Worm (Caenorhabditis elegans) whole organism, young adult: ENCODE measurements around the gene ZC53.22.
A peak's percentile ranks its signal among the peaks of the same experiment; 100 is the strongest.

ENCODE experiments used
- B0035.1 ChIP-seq: sonication (generic microtip); optimal IDR thresholded peaks from 2 replicates; lab custom pipeline; 2016; ENCODE audit warnings: missing genetic modification characterization, mild to moderate bottlenecking, missing compliant biosample characterization, missing genotype, missing genetic modification reagents
- C06A6.2 ChIP-seq: fragments of 200-800 bp; sonication (Bioruptor generic); conservative IDR thresholded peaks from 2 replicates; pipeline ENCODE4 v1.3.6; 2022; ENCODE audit warnings: missing genetic modification characterization, missing compliant biosample characterization
- C17E4.6 ChIP-seq: fragments of 200-800 bp; sonication (Bioruptor generic); IDR thresholded peaks from 2 replicates; pipeline ENCODE4 v1.3.6; 2022; ENCODE audit warnings: missing genetic modification reagents, missing genetic modification characterization, missing compliant biosample characterization
- F23B12.7 ChIP-seq: sonication (generic microtip); optimal IDR thresholded peaks from 2 replicates; lab custom pipeline; 2017; ENCODE audit warnings: missing genetic modification characterization, mild to moderate bottlenecking, missing compliant biosample characterization, antibody characterized with exemption, moderate library complexity; ENCODE audit not compliant: insufficient read depth
- F49E8.2 ChIP-seq: sonication (generic microtip); optimal IDR thresholded peaks from 3 replicates; lab custom pipeline; 2017; ENCODE audit warnings: missing genetic modification characterization, mild to moderate bottlenecking, missing compliant biosample characterization, antibody characterized with exemption, moderate library complexity; ENCODE audit not compliant: insufficient read depth
- F57A8.1 ChIP-seq: fragments of 200-800 bp; sonication (Bioruptor generic); optimal IDR thresholded peaks from 2 replicates; lab custom pipeline; 2018; ENCODE audit warnings: mild to moderate bottlenecking, missing genetic modification characterization, moderate library complexity, missing compliant biosample characterization
- F57C9.4 ChIP-seq: sonication (generic microtip); optimal IDR thresholded peaks from 2 replicates; lab custom pipeline; 2017; ENCODE audit warnings: mild to moderate bottlenecking, missing genetic modification characterization, missing compliant biosample characterization
- T07F8.4 ChIP-seq: sonication (generic microtip); optimal IDR thresholded peaks from 2 replicates; lab custom pipeline; 2016; ENCODE audit warnings: mild to moderate bottlenecking, missing genetic modification characterization, moderate library complexity, missing compliant biosample characterization
- T26A5.8 ChIP-seq: sonication (generic microtip); optimal IDR thresholded peaks from 2 replicates; lab custom pipeline; 2016; ENCODE audit warnings: missing genetic modification characterization, missing compliant biosample characterization
- Y56A3A.18 ChIP-seq: fragments of 200-800 bp; sonication (Bioruptor generic); IDR thresholded peaks from 2 replicates; pipeline ENCODE4 v1.3.6; 2022; ENCODE audit warnings: missing genetic modification reagents, missing genetic modification characterization, missing compliant biosample characterization
- Y67H2A.10 ChIP-seq: fragments of 200-800 bp; sonication (Bioruptor generic); conservative IDR thresholded peaks from 2 replicates; pipeline ENCODE4 v1.3.6; 2022; ENCODE audit warnings: missing genetic modification reagents, missing genetic modification characterization, missing compliant biosample characterization
- Y95B8A.8 ChIP-seq: fragments of 200-800 bp; sonication (Bioruptor generic); IDR thresholded peaks from 2 replicates; pipeline ENCODE4 v1.3.6; 2022; ENCODE audit warnings: missing genetic modification reagents, missing genetic modification characterization, missing compliant biosample characterization
- akir-1 ChIP-seq: fragments of 200-800 bp; sonication (Bioruptor generic); optimal IDR thresholded peaks from 2 replicates; lab custom pipeline; 2018; ENCODE audit warnings: mild to moderate bottlenecking, missing genetic modification characterization, moderate library complexity, missing compliant biosample characterization
- aptf-2 ChIP-seq: fragments of 200-800 bp; sonication (Bioruptor generic); conservative IDR thresholded peaks from 2 replicates; pipeline ENCODE4 v1.3.6; 2022; ENCODE audit warnings: missing genetic modification reagents, missing genetic modification characterization, missing compliant biosample characterization
- attf-6 ChIP-seq: fragments of 200-800 bp; sonication (Bioruptor generic); IDR thresholded peaks from 2 replicates; pipeline ENCODE4 v1.3.6; 2022; ENCODE audit warnings: missing genetic modification reagents, missing genetic modification characterization, missing compliant biosample characterization
- bed-1 ChIP-seq: fragments of 200-800 bp; sonication (Bioruptor generic); IDR thresholded peaks from 2 replicates; pipeline ENCODE4 v1.3.6; 2022; ENCODE audit warnings: missing genetic modification reagents, missing genetic modification characterization, missing compliant biosample characterization
- ccch-3 ChIP-seq: fragments of 200-800 bp; sonication (Bioruptor generic); optimal IDR thresholded peaks from 2 replicates; lab custom pipeline; 2018; ENCODE audit warnings: mild to moderate bottlenecking, missing genetic modification characterization, missing compliant biosample characterization
- cebp-2 ChIP-seq: fragments of 200-800 bp; sonication (Bioruptor generic); IDR thresholded peaks from 2 replicates; pipeline ENCODE4 v1.3.6; 2022; ENCODE audit warnings: missing genetic modification characterization, missing compliant biosample characterization
- ceh-58 ChIP-seq: fragments of 200-800 bp; sonication (Bioruptor generic); IDR thresholded peaks from 2 replicates; pipeline ENCODE4 v1.3.6; 2022; ENCODE audit warnings: missing genetic modification characterization, missing compliant biosample characterization
- die-1 ChIP-seq: sonication (generic microtip); optimal IDR thresholded peaks from 2 replicates; lab custom pipeline; 2016; ENCODE audit warnings: missing genotype, mild to moderate bottlenecking, missing genetic modification characterization, missing compliant biosample characterization
- dpff-1 ChIP-seq: sonication (generic microtip); optimal IDR thresholded peaks from 2 replicates; lab custom pipeline; 2017; ENCODE audit warnings: mild to moderate bottlenecking, missing genetic modification characterization, missing compliant biosample characterization
- ekl-4 ChIP-seq: fragments of 200-800 bp; sonication (Bioruptor generic); IDR thresholded peaks from 2 replicates; pipeline ENCODE4 v1.3.6; 2022; ENCODE audit warnings: missing genetic modification reagents, missing genetic modification characterization, missing compliant biosample characterization
- ets-4 ChIP-seq: fragments of 200-800 bp; sonication (Bioruptor generic); optimal IDR thresholded peaks from 2 replicates; lab custom pipeline; 2018; ENCODE audit warnings: mild to moderate bottlenecking, missing genetic modification characterization, missing compliant biosample characterization
- fkh-3 ChIP-seq: sonication (generic microtip); optimal IDR thresholded peaks from 2 replicates; lab custom pipeline; 2016; ENCODE audit warnings: mild to moderate bottlenecking, missing genetic modification characterization, missing compliant biosample characterization
- gei-17 ChIP-seq: fragments of 200-800 bp; sonication (Bioruptor generic); optimal IDR thresholded peaks from 2 replicates; lab custom pipeline; 2018; ENCODE audit warnings: mild to moderate bottlenecking, missing genetic modification characterization, missing compliant biosample characterization
- him-1 ChIP-seq: sonication (generic microtip); optimal IDR thresholded peaks from 2 replicates; lab custom pipeline; 2016; ENCODE audit warnings: missing genotype, missing genetic modification reagents, missing genetic modification characterization, missing compliant biosample characterization
- hlh-12 ChIP-seq: sonication (generic microtip); optimal IDR thresholded peaks from 2 replicates; lab custom pipeline; 2016; ENCODE audit warnings: missing genetic modification characterization, missing compliant biosample characterization
- hmg-1.2 ChIP-seq: fragments of 200-800 bp; sonication (Bioruptor generic); IDR thresholded peaks from 2 replicates; pipeline ENCODE4 v1.3.6; 2022; ENCODE audit warnings: missing genetic modification reagents, missing genetic modification characterization, missing compliant biosample characterization
- hsf-1 ChIP-seq: fragments of 200-800 bp; sonication (Bioruptor generic); IDR thresholded peaks from 2 replicates; pipeline ENCODE4 v1.3.6; 2022; ENCODE audit warnings: missing genetic modification reagents, missing genetic modification characterization, missing compliant biosample characterization
- lin-40 ChIP-seq: sonication (generic microtip); optimal IDR thresholded peaks from 2 replicates; lab custom pipeline; 2016; ENCODE audit warnings: missing genetic modification characterization, mild to moderate bottlenecking, missing compliant biosample characterization, missing genotype, missing genetic modification reagents
- lin-54 ChIP-seq: fragments of 200-800 bp; sonication (Bioruptor generic); optimal IDR thresholded peaks from 2 replicates; lab custom pipeline; 2018; ENCODE audit warnings: mild to moderate bottlenecking, missing genetic modification characterization, missing compliant biosample characterization
- madf-8 ChIP-seq: fragments of 200-800 bp; sonication (Bioruptor generic); conservative IDR thresholded peaks from 2 replicates; pipeline ENCODE4 v1.3.6; 2022; ENCODE audit warnings: missing genetic modification reagents, missing genetic modification characterization, missing compliant biosample characterization
- mcd-1 ChIP-seq: fragments of 200-800 bp; sonication (Bioruptor generic); IDR thresholded peaks from 2 replicates; pipeline ENCODE4 v1.3.6; 2022; ENCODE audit warnings: missing genetic modification reagents, missing genetic modification characterization, missing compliant biosample characterization
- nfya-2 ChIP-seq: fragments of 200-800 bp; sonication (Bioruptor generic); IDR thresholded peaks from 2 replicates; pipeline ENCODE4 v1.3.6; 2022; ENCODE audit warnings: missing genetic modification reagents, missing genetic modification characterization, missing compliant biosample characterization
- nfyb-1 ChIP-seq: fragments of 200-800 bp; sonication (Bioruptor generic); IDR thresholded peaks from 2 replicates; pipeline ENCODE4 v1.3.6; 2022; ENCODE audit warnings: missing genetic modification reagents, missing genetic modification characterization, missing compliant biosample characterization
- nhr-120 ChIP-seq: fragments of 200-800 bp; sonication (Bioruptor generic); IDR thresholded peaks from 2 replicates; pipeline ENCODE4 v1.3.6; 2022; ENCODE audit warnings: missing genetic modification characterization, missing compliant biosample characterization
- nhr-90 ChIP-seq: sonication (generic microtip); optimal IDR thresholded peaks from 2 replicates; lab custom pipeline; 2016; ENCODE audit warnings: missing genotype, mild to moderate bottlenecking, missing genetic modification characterization, missing compliant biosample characterization
- pha-4 ChIP-seq: fragments of 150-350 bp; sonication (generic microtip); optimal IDR thresholded peaks from 2 replicates; lab custom pipeline; 2014; ENCODE audit warnings: missing biosample characterization, missing genetic modification reagents, missing genetic modification characterization
- repo-1 ChIP-seq: sonication (generic microtip); optimal IDR thresholded peaks from 2 replicates; lab custom pipeline; 2017; ENCODE audit warnings: mild to moderate bottlenecking, missing genetic modification characterization, missing compliant biosample characterization
- sdz-38 ChIP-seq: sonication (generic microtip); optimal IDR thresholded peaks from 2 replicates; lab custom pipeline; 2016; ENCODE audit warnings: missing genotype, missing genetic modification characterization, missing compliant biosample characterization
- sea-2 ChIP-seq: fragments of 200-800 bp; sonication (Bioruptor generic); IDR thresholded peaks from 2 replicates; pipeline ENCODE4 v1.3.6; 2022; ENCODE audit warnings: missing genetic modification characterization, missing compliant biosample characterization
- snpc-4 ChIP-seq, 5 experiments: fragments of 150-350 bp in 1 of 5; sonication (generic microtip) in 4 of 5; optimal IDR thresholded peaks; 2 replicates each; lab custom pipeline; 2014 to 2018; ENCODE audit warnings: missing genetic modification characterization in 5 of 5, missing biosample characterization in 3 of 5, antibody characterized with exemption in 2 of 5, mild to moderate bottlenecking in 2 of 5, missing compliant biosample characterization in 2 of 5, missing genotype in 2 of 5, moderate library complexity in 2 of 5, missing genetic modification reagents in 1 of 5
- somi-1 ChIP-seq: fragments of 200-800 bp; sonication (Bioruptor generic); optimal IDR thresholded peaks from 2 replicates; lab custom pipeline; 2018; ENCODE audit warnings: mild to moderate bottlenecking, missing genetic modification characterization, missing compliant biosample characterization
- sptf-2 ChIP-seq: fragments of 200-800 bp; sonication (Bioruptor generic); optimal IDR thresholded peaks from 2 replicates; lab custom pipeline; 2018; ENCODE audit warnings: mild to moderate bottlenecking, missing genetic modification characterization, missing compliant biosample characterization
- tbp1 ChIP-seq: fragments of 200-800 bp; sonication (Bioruptor generic); optimal IDR thresholded peaks from 2 replicates; lab custom pipeline; 2018; ENCODE audit warnings: mild to moderate bottlenecking, missing genetic modification characterization, missing compliant biosample characterization
- tlf-1 ChIP-seq: fragments of 200-800 bp; sonication (Bioruptor generic); optimal IDR thresholded peaks from 2 replicates; lab custom pipeline; 2018; ENCODE audit warnings: mild to moderate bottlenecking, missing genetic modification characterization, missing compliant biosample characterization
- unc-130 ChIP-seq: sonication (generic microtip); optimal IDR thresholded peaks from 2 replicates; lab custom pipeline; 2016; ENCODE audit warnings: missing genetic modification reagents, missing genetic modification characterization, missing compliant biosample characterization
- zfh-2 ChIP-seq: fragments of 200-800 bp; sonication (Bioruptor generic); conservative IDR thresholded peaks from 2 replicates; pipeline ENCODE4 v1.3.6; 2022; ENCODE audit warnings: missing genetic modification reagents, missing genetic modification characterization, missing compliant biosample characterization
- ztf-25 ChIP-seq: fragments of 200-800 bp; sonication (Bioruptor generic); IDR thresholded peaks from 2 replicates; pipeline ENCODE4 v1.3.6; 2022; ENCODE audit warnings: missing genetic modification reagents, missing genetic modification characterization, missing compliant biosample characterization

ZC53.22 gene

ce11 chrX:1880665-1881064 is 41.5 kb downstream of the ZC53.22 start (continued):
- no peak for TF ChIP-seq hsf-1 (GFP tag; lab: Robert Waterston, UW)
- TF ChIP-seq F23B12.7 (tag; lab: Kevin White, UChicago), result peak; percentile 57
- TF ChIP-seq mcd-1 (GFP tag; lab: Robert Waterston, UW), result no peak
- no peak for TF ChIP-seq sdz-38 (tag; lab: Kevin White, UChicago)
- TF ChIP-seq Y67H2A.10 (GFP tag; lab: Robert Waterston, UW), result 0 out of 2 replicates have a peak, but pooled peaks have one; percentile 41
- no peak for TF ChIP-seq ceh-58 (GFP tag; lab: Robert Waterston, UW)
- no peak for TF ChIP-seq ekl-4 (GFP tag; lab: Robert Waterston, UW)
- no peak for TF ChIP-seq F57A8.1 (GFP tag; lab: Kevin White, UChicago)
- TF ChIP-seq tlf-1 (GFP tag; lab: Kevin White, UChicago), result peak; percentile 36
- TF ChIP-seq lin-40 (tag; lab: Kevin White, UChicago), result no peak
- no peak for TF ChIP-seq T26A5.8
- TF ChIP-seq ets-4 (GFP tag; lab: Kevin White, UChicago), result no peak
- TF ChIP-seq unc-130 (GFP tag; lab: Kevin White, UChicago), result peak; percentile 2
- no peak for TF ChIP-seq nhr-120
- peak; percentile 66 for TF ChIP-seq hlh-12
- TF ChIP-seq aptf-2, result no peak
- TF ChIP-seq tbp1, result peak; percentile 93
- no peak for TF ChIP-seq akir-1 (GFP tag; lab: Kevin White, UChicago)
- peak; percentile 48 for TF ChIP-seq T07F8.4 (tag; lab: Kevin White, UChicago)
- peak; percentile 93 for TF ChIP-seq Y56A3A.18 (GFP tag; lab: Robert Waterston, UW)
- TF ChIP-seq madf-8 (GFP tag; lab: Robert Waterston, UW), result no peak
- no peak for TF ChIP-seq C17E4.6
- no peak; the same call in 1 of the 2 replicates for TF ChIP-seq attf-6 (GFP tag; lab: Robert Waterston, UW)
- TF ChIP-seq F49E8.2 (tag; lab: Kevin White, UChicago), result no peak
- no peak for TF ChIP-seq F57C9.4 (tag; lab: Kevin White, UChicago)
- peak; percentile 62 for TF ChIP-seq somi-1 (GFP tag; lab: Kevin White, UChicago)
- no peak; the same call in 1 of the 2 replicates for TF ChIP-seq nfyb-1 (GFP tag; lab: Robert Waterston, UW)
- TF ChIP-seq fkh-3 (tag; lab: Kevin White, UChicago), result no peak
- peak; percentile 82 for TF ChIP-seq nhr-90 (tag; lab: Kevin White, UChicago)
- TF ChIP-seq B0035.1 (tag; lab: Kevin White, UChicago), result peak; percentile 72
- peak; percentile 57 for TF ChIP-seq snpc-4 (GFP tag; optimal IDR thresholded peaks at IDR 0.05; lab: Kevin White, UChicago)
- peak in 1 of 4 experiments; percentile 67 for TF ChIP-seq snpc-4 (tag; optimal IDR thresholded peaks at IDR 0.05; lab: Kevin White, UChicago)
- no peak for TF ChIP-seq ztf-25 (GFP tag; lab: Robert Waterston, UW)
- TF ChIP-seq lin-54 (GFP tag; lab: Kevin White, UChicago), result peak; percentile 47
- TF ChIP-seq him-1, result peak; percentile 92
- TF ChIP-seq C06A6.2 (GFP tag; lab: Robert Waterston, UW), result peak; percentile 43
- TF ChIP-seq cebp-2 (GFP tag; lab: Robert Waterston, UW), result peak; percentile 80; the same call in 1 of the 2 replicates
- no peak for TF ChIP-seq pha-4
- TF ChIP-seq gei-17 (GFP tag; lab: Kevin White, UChicago), result peak; percentile 82
- no peak for TF ChIP-seq sea-2 (GFP tag; lab: Robert Waterston, UW)
- no peak for TF ChIP-seq repo-1 (tag; lab: Kevin White, UChicago)
- TF ChIP-seq hmg-1.2, result peak; percentile 93
- TF ChIP-seq zfh-2 (GFP tag; lab: Robert Waterston, UW), result no peak
- TF ChIP-seq sptf-2 (GFP tag; lab: Kevin White, UChicago), result peak; percentile 84
- peak; percentile 83 for TF ChIP-seq die-1
- TF ChIP-seq nfya-2 (GFP tag; lab: Robert Waterston, UW), result no peak
- TF ChIP-seq dpff-1 (tag; lab: Kevin White, UChicago), result no peak
- no peak for TF ChIP-seq Y95B8A.8
- TF ChIP-seq ccch-3 (GFP tag; lab: Kevin White, UChicago), result peak; percentile 38
- TF ChIP-seq bed-1 (GFP tag; lab: Robert Waterston, UW), result no peak
